Fruit fly (Drosophila melanogaster): ENCODE results near the gene CG8032.

- TF ChIP-seq CG14711 (tag; optimal IDR thresholded peaks at IDR 0.05), result no peak
- no peak for TF ChIP-seq kay (GFP tag; ENCODE audit: borderline replicate concordance)
- TF ChIP-seq CG1620 (GFP tag; optimal IDR thresholded peaks at IDR 0.05), result no peak
- no peak for TF ChIP-seq tj (GFP tag; optimal IDR thresholded peaks at IDR 0.05)
- no peak for TF ChIP-seq ovo (GFP tag; optimal IDR thresholded peaks at IDR 0.05)
- no peak for TF ChIP-seq Mnt (GFP tag; optimal IDR thresholded peaks at IDR 0.05)
Observed at dm6 chr3R:8701197-8701596, 37.3 kb downstream of the CG8032 start.
